Worm (Caenorhabditis elegans) whole organism, early embryonic: Measurements from ENCODE around the gene C27B7.2.
A peak's percentile ranks its signal among the peaks of the same experiment; 100 is the strongest.

Experiments used
- B0310.2 ChIP-seq: sonication (generic microtip); optimal IDR thresholded peaks from 2 replicates; lab custom pipeline; 2016; ENCODE audit warnings: mild to moderate bottlenecking, missing genetic modification characterization, missing compliant biosample characterization
- F13C5.2 ChIP-seq: sonication (generic microtip); optimal IDR thresholded peaks from 2 replicates; lab custom pipeline; 2017; ENCODE audit warnings: mild to moderate bottlenecking, missing genetic modification characterization, inconsistent platforms, missing compliant biosample characterization
- aly-1 ChIP-seq: sonication (generic microtip); optimal IDR thresholded peaks from 2 replicates; lab custom pipeline; 2016; ENCODE audit warnings: missing genetic modification characterization, missing compliant biosample characterization
- ama-1 ChIP-seq: fragments of 150-350 bp; optimal IDR thresholded peaks from 2 replicates; lab custom pipeline; 2014
- ceh-13 ChIP-seq: fragments of 200-800 bp; sonication (Bioruptor generic); optimal IDR thresholded peaks from 2 replicates; lab custom pipeline; 2018; ENCODE audit warnings: mild to moderate bottlenecking, missing genetic modification characterization, missing compliant biosample characterization
- ceh-36 ChIP-seq: sonication (generic microtip); optimal IDR thresholded peaks from 2 replicates; lab custom pipeline; 2016; ENCODE audit warnings: missing genetic modification characterization, inconsistent platforms, missing compliant biosample characterization
- ets-7 ChIP-seq: sonication (generic microtip); optimal IDR thresholded peaks from 2 replicates; lab custom pipeline; 2016; ENCODE audit warnings: missing genotype, missing genetic modification characterization, missing compliant biosample characterization
- flt-1 ChIP-seq: fragments of 200-800 bp; sonication (Bioruptor generic); IDR thresholded peaks from 2 replicates; pipeline ENCODE4 v1.3.6; 2022; ENCODE audit warnings: missing genetic modification characterization, missing compliant biosample characterization
- hmbx-1 ChIP-seq: sonication (generic microtip); optimal IDR thresholded peaks from 2 replicates; lab custom pipeline; 2016; ENCODE audit warnings: mild to moderate bottlenecking, missing genetic modification characterization, missing compliant biosample characterization
- hmg-4 ChIP-seq: fragments of 200-800 bp; sonication (Bioruptor generic); optimal IDR thresholded peaks from 2 replicates; lab custom pipeline; 2018; ENCODE audit warnings: mild to moderate bottlenecking, missing genetic modification characterization, missing compliant biosample characterization
- hnd-1 ChIP-seq: sonication (generic microtip); optimal IDR thresholded peaks from 2 replicates; lab custom pipeline; 2016; ENCODE audit warnings: missing genetic modification characterization, missing compliant biosample characterization
- pes-1 ChIP-seq: fragments of 200-800 bp; sonication (Bioruptor generic); IDR thresholded peaks from 2 replicates; pipeline ENCODE4 v1.3.6; 2022; ENCODE audit warnings: missing genetic modification reagents, missing genetic modification characterization, missing compliant biosample characterization
- scrt-1 ChIP-seq: fragments of 200-800 bp; sonication (Bioruptor generic); IDR thresholded peaks from 2 replicates; pipeline ENCODE4 v1.3.6; 2022; ENCODE audit warnings: missing genetic modification characterization, missing compliant biosample characterization
- sea-1 ChIP-seq: fragments of 200-800 bp; sonication (Bioruptor generic); conservative IDR thresholded peaks from 2 replicates; pipeline ENCODE4 v1.3.6; 2022; ENCODE audit warnings: missing genetic modification characterization, missing compliant biosample characterization
- tbx-11 ChIP-seq: fragments of 200-800 bp; sonication (Bioruptor generic); IDR thresholded peaks from 2 replicates; pipeline ENCODE4 v1.3.6; 2022; ENCODE audit warnings: missing genetic modification characterization, missing compliant biosample characterization
- tbx-37 ChIP-seq: fragments of 200-800 bp; sonication (Bioruptor generic); conservative IDR thresholded peaks from 2 replicates; pipeline ENCODE4 v1.3.6; 2022; ENCODE audit warnings: missing genetic modification reagents, missing genetic modification characterization, missing compliant biosample characterization
- tra-4 ChIP-seq: sonication (generic microtip); optimal IDR thresholded peaks from 2 replicates; lab custom pipeline; 2017; ENCODE audit warnings: missing genetic modification characterization, missing compliant biosample characterization

Gene C27B7.2

ce11 chrIV:8921956-8922355 is 29.3 kb downstream of the C27B7.2 start, which contains the start of gene D1046.16:
D1046.16 (plus strand) TSS chrIV:8922150.
- TF ChIP-seq ama-1 (lab: Kevin White, UChicago), result no peak
- TF ChIP-seq B0310.2 (tag; lab: Kevin White, UChicago), result no peak
- no peak for TF ChIP-seq pes-1 (GFP tag; lab: Robert Waterston, UW)
- no peak for TF ChIP-seq hmg-4 (GFP tag; lab: Kevin White, UChicago)
- TF ChIP-seq hnd-1 (tag; lab: Kevin White, UChicago), result no peak
- no peak for TF ChIP-seq scrt-1 (GFP tag; lab: Robert Waterston, UW)
- no peak for TF ChIP-seq flt-1 (GFP tag; lab: Robert Waterston, UW)
- TF ChIP-seq ceh-36, result no peak

ce11 chrIV:8923381-8923780 is 30.7 kb downstream of the C27B7.2 start:
- no peak for TF ChIP-seq hnd-1 (tag; lab: Kevin White, UChicago)
- TF ChIP-seq pes-1 (GFP tag; lab: Robert Waterston, UW), result no peak
- no peak for TF ChIP-seq aly-1
- TF ChIP-seq ama-1 (lab: Kevin White, UChicago), result no peak
- TF ChIP-seq ets-7, result no peak
- TF ChIP-seq tbx-11, result no peak
- no peak for TF ChIP-seq ceh-36
- TF ChIP-seq hmg-4 (GFP tag; lab: Kevin White, UChicago), result no peak
- TF ChIP-seq ceh-13, result no peak
- TF ChIP-seq sea-1 (GFP tag; lab: Robert Waterston, UW), result no peak
- TF ChIP-seq B0310.2 (tag; lab: Kevin White, UChicago), result no peak
- TF ChIP-seq flt-1 (GFP tag; lab: Robert Waterston, UW), result no peak
- TF ChIP-seq tra-4 (tag; lab: Kevin White, UChicago), result no peak
- no peak for TF ChIP-seq F13C5.2 (tag; lab: Kevin White, UChicago)
- no peak for TF ChIP-seq tbx-37 (GFP tag; lab: Robert Waterston, UW)
- no peak for TF ChIP-seq hmbx-1 (tag; lab: Kevin White, UChicago)
- TF ChIP-seq scrt-1 (GFP tag; lab: Robert Waterston, UW), result no peak

- no peak for TF ChIP-seq hmg-4 (GFP tag; lab: Kevin White, UChicago)
These were observed 31.5 kb downstream of the C27B7.2 start for ce11 chrIV:8924126-8924525.

- TF ChIP-seq hmbx-1 (tag; lab: Kevin White, UChicago) (no peak), ceh-36 (no peak), flt-1 (GFP tag; lab: Robert Waterston, UW) (no peak), B0310.2 (tag; lab: Kevin White, UChicago) (no peak), ets-7 (no peak), tbx-11 (no peak), hnd-1 (tag; lab: Kevin White, UChicago) (no peak), ama-1 (lab: Kevin White, UChicago) (no peak), F13C5.2 (tag; lab: Kevin White, UChicago) (no peak), sea-1 (GFP tag; lab: Robert Waterston, UW) (no peak), pes-1 (GFP tag; lab: Robert Waterston, UW) (no peak), tbx-37 (GFP tag; lab: Robert Waterston, UW) (no peak), aly-1 (no peak), scrt-1 (GFP tag; lab: Robert Waterston, UW) (no peak), ceh-13 (no peak)
These were observed 33.3 kb downstream of the C27B7.2 start, which contains the start of the genes D1046.2 and cfim-2 for ce11 chrIV:8925990-8926389. D1046.2 (minus strand) TSS chrIV:8926067. cfim-2 (plus strand) TSS chrIV:8926324.

ce11 chrIV:8926511-8926910 is 33.9 kb downstream of the C27B7.2 start:
- no peak for TF ChIP-seq hnd-1 (tag; lab: Kevin White, UChicago)
- no peak for TF ChIP-seq hmg-4 (GFP tag; lab: Kevin White, UChicago)
- no peak for TF ChIP-seq tra-4 (tag; lab: Kevin White, UChicago)

- TF ChIP-seq hnd-1 (tag; lab: Kevin White, UChicago) (peak; percentile 86), tbx-37 (GFP tag; lab: Robert Waterston, UW) (peak; percentile 93), tra-4 (tag; lab: Kevin White, UChicago) (peak; percentile 97), tbx-11 (peak; percentile 99), ceh-13 (peak; percentile 92), hmg-4 (GFP tag; lab: Kevin White, UChicago) (peak; percentile 98), F13C5.2 (tag; lab: Kevin White, UChicago) (peak; percentile 96), B0310.2 (tag; lab: Kevin White, UChicago) (peak; percentile 97), pes-1 (GFP tag; lab: Robert Waterston, UW) (peak; percentile 97), ama-1 (lab: Kevin White, UChicago) (no peak), ets-7 (peak; percentile 94), ceh-36 (peak; percentile 95), aly-1 (peak; percentile 98), hmbx-1 (tag; lab: Kevin White, UChicago) (peak; percentile 91), sea-1 (GFP tag; lab: Robert Waterston, UW) (peak; percentile 99), scrt-1 (GFP tag; lab: Robert Waterston, UW) (peak; percentile 95), flt-1 (GFP tag; lab: Robert Waterston, UW) (peak; percentile 97)
These were observed 34.4 kb downstream of the C27B7.2 start for ce11 chrIV:8927093-8927492.

ce11 chrIV:8929942-8930492 is 37.4 kb downstream of the C27B7.2 start, which contains the start of the genes D1046.18 and slc-25A26:
D1046.18 (plus strand) TSS chrIV:8930242.
slc-25A26 (plus strand) TSS chrIV:8930442.
- TF ChIP-seq tbx-37 (GFP tag; lab: Robert Waterston, UW), result no peak
- TF ChIP-seq sea-1 (GFP tag; lab: Robert Waterston, UW), result no peak
- TF ChIP-seq flt-1 (GFP tag; lab: Robert Waterston, UW), result no peak
- no peak for TF ChIP-seq hnd-1 (tag; lab: Kevin White, UChicago)
- no peak for TF ChIP-seq scrt-1 (GFP tag; lab: Robert Waterston, UW)
- no peak for TF ChIP-seq hmg-4 (GFP tag; lab: Kevin White, UChicago)
- no peak for TF ChIP-seq tra-4 (tag; lab: Kevin White, UChicago)
- no peak for TF ChIP-seq ceh-36
- TF ChIP-seq ama-1 (lab: Kevin White, UChicago), result no peak
- TF ChIP-seq pes-1 (GFP tag; lab: Robert Waterston, UW), result no peak
